Worm (Caenorhabditis elegans) whole organism, L2 larva: ENCODE measurements around the gene ZK899.7.

Experiments used
- lsy-2 ChIP-seq, 2 experiments: fragments of 150-350 bp in 1 of 2; sonication (generic microtip) in 1 of 2; optimal IDR thresholded peaks; 2 replicates each; lab custom pipeline; 2014 to 2017; ENCODE audit warnings: missing biosample characterization in 2 of 2, missing genetic modification characterization in 2 of 2
- nhr-11 ChIP-seq: fragments of 150-350 bp; optimal IDR thresholded peaks from 2 replicates; lab custom pipeline; 2014; ENCODE audit warnings: missing biosample characterization, missing genetic modification characterization
- nhr-23 ChIP-seq: fragments of 150-350 bp; optimal IDR thresholded peaks from 2 replicates; lab custom pipeline; 2014; ENCODE audit warnings: missing biosample characterization, missing genetic modification reagents, missing genetic modification characterization
- nhr-77 ChIP-seq: fragments of 150-350 bp; optimal IDR thresholded peaks from 2 replicates; lab custom pipeline; 2014; ENCODE audit warnings: missing biosample characterization, missing genetic modification characterization
- snpc-4 ChIP-seq: fragments of 150-350 bp; optimal IDR thresholded peaks from 2 replicates; lab custom pipeline; 2014; ENCODE audit warnings: missing biosample characterization, missing genetic modification characterization
- zag-1 ChIP-seq: fragments of 150-350 bp; optimal IDR thresholded peaks from 2 replicates; lab custom pipeline; 2014; ENCODE audit warnings: missing biosample characterization, missing genetic modification characterization
- ztf-4 ChIP-seq: fragments of 150-350 bp; optimal IDR thresholded peaks from 2 replicates; lab custom pipeline; 2014; ENCODE audit warnings: missing biosample characterization, missing genetic modification characterization

DNA sequence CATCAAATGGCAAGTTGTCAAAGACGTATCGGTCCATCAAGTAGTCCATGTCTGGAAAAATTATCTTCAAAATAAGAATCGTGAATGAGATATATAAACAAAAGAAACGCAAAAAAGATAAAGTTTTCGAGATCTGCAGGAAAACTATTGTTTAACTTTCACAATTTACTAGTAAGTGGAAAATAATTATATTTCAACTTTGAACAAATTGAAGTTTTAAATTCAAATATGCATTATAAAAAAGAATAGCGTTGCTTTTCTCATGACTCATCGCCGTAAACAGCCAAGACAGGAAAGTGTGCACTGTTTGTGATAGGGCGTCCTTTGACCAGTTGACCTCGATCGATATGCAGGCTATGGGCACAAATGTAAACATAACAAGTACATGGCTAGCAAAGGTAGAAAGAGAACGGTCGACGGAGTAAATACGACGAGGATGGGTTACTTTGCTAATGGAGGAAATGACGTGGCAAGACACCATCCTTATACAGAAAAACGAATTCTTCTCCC is 2.8 kb upstream of the ZK899.7 start, which contains the start of gene ZK899.2:
- TF ChIP-seq nhr-11 (tag; lab: Kevin White, UChicago) (no peak), ztf-4 (no peak), lsy-2 (tag; optimal IDR thresholded peaks at IDR 0.05; lab: Kevin White, UChicago) (no peak), nhr-77 (tag; lab: Kevin White, UChicago) (no peak), nhr-23 (no peak), zag-1 (tag; lab: Kevin White, UChicago) (no peak), snpc-4 (tag; lab: Kevin White, UChicago) (no peak)
